Fruit fly (Drosophila melanogaster) whole organism, embryonic: ENCODE measurements around the gene CheB38b.

Source experiments
- Atf6 ChIP-seq: fragments of 200-800 bp; sonication (Bioruptor generic); IDR thresholded peaks from 2 replicates; pipeline ENCODE4 v1.3.6; 2022; ENCODE audit warnings: missing biosample characterization, missing genetic modification characterization
- Awh ChIP-seq: fragments of 200-800 bp; sonication (Bioruptor generic); IDR thresholded peaks from 2 replicates; pipeline ENCODE4, ENCODE4 v1.3.6; 2022; ENCODE audit warnings: missing biosample characterization, missing genetic modification characterization
- CG10543 ChIP-seq: fragments of 200-800 bp; sonication (Bioruptor generic); optimal IDR thresholded peaks from 3 replicates; lab custom pipeline; 2017; ENCODE audit warnings: missing biosample characterization, mild to moderate bottlenecking, missing genetic modification characterization, moderate library complexity
- CG14050 ChIP-seq: fragments of 200-800 bp; sonication (Bioruptor generic); IDR thresholded peaks from 3 replicates; pipeline ENCODE4 v1.3.6; 2022; ENCODE audit warnings: missing biosample characterization, missing genetic modification characterization
- CG1602 ChIP-seq: fragments of 200-800 bp; sonication (Bioruptor generic); optimal IDR thresholded peaks from 3 replicates; lab custom pipeline; 2016; ENCODE audit warnings: missing biosample characterization, missing genetic modification characterization
- CG17361 ChIP-seq: fragments of 200-800 bp; sonication (Bioruptor generic); IDR thresholded peaks from 3 replicates; pipeline ENCODE4 v1.3.6; 2022; ENCODE audit warnings: missing biosample characterization, missing genetic modification characterization
- CG31224 ChIP-seq: fragments of 200-800 bp; sonication (Bioruptor generic); IDR thresholded peaks from 2 replicates; pipeline ENCODE4 v1.3.6; 2022; ENCODE audit warnings: missing biosample characterization, missing genetic modification characterization
- CG33557 ChIP-seq: fragments of 200-800 bp; sonication (Bioruptor generic); optimal IDR thresholded peaks from 2 replicates; lab custom pipeline; 2019; ENCODE audit warnings: missing biosample characterization, mild to moderate bottlenecking, missing genetic modification characterization, moderate library complexity
- CG34224 ChIP-seq: fragments of 200-800 bp; sonication (Bioruptor generic); IDR thresholded peaks from 3 replicates; pipeline ENCODE4 v1.3.6; 2022; ENCODE audit warnings: missing biosample characterization, missing genetic modification characterization; ENCODE audit not compliant: partially characterized antibody
- CG3995 ChIP-seq: fragments of 200-800 bp; sonication (Bioruptor generic); optimal IDR thresholded peaks from 3 replicates; lab custom pipeline; 2016; ENCODE audit warnings: missing biosample characterization, missing genetic modification characterization
- CG4707 ChIP-seq: fragments of 200-800 bp; sonication (Bioruptor generic); optimal IDR thresholded peaks from 2 replicates; lab custom pipeline; 2018; ENCODE audit warnings: missing biosample characterization, mild to moderate bottlenecking, missing genetic modification characterization, moderate library complexity
- CG4820 ChIP-seq: fragments of 200-800 bp; sonication (Bioruptor generic); optimal IDR thresholded peaks from 3 replicates; lab custom pipeline; 2016; ENCODE audit warnings: missing biosample characterization, missing genetic modification characterization
- CG7556 ChIP-seq: fragments of 200-800 bp; sonication (Bioruptor generic); optimal IDR thresholded peaks from 2 replicates; lab custom pipeline; 2017; ENCODE audit warnings: missing biosample characterization, mild to moderate bottlenecking, missing genetic modification characterization
- CG7839 ChIP-seq: fragments of 200-800 bp; sonication (Bioruptor generic); optimal IDR thresholded peaks from 3 replicates; lab custom pipeline; 2018; ENCODE audit warnings: missing biosample characterization, mild to moderate bottlenecking, missing genetic modification characterization, moderate library complexity
- CG8281 ChIP-seq: fragments of 200-800 bp; sonication (Bioruptor generic); optimal IDR thresholded peaks from 2 replicates; lab custom pipeline; 2018; ENCODE audit warnings: missing biosample characterization, mild to moderate bottlenecking, missing genetic modification characterization, moderate library complexity
- CG9817 ChIP-seq: fragments of 200-800 bp; sonication (Bioruptor generic); optimal IDR thresholded peaks from 2 replicates; lab custom pipeline; 2018; ENCODE audit warnings: missing biosample characterization, mild to moderate bottlenecking, missing genetic modification characterization, moderate library complexity
- Camta ChIP-seq: fragments of 200-800 bp; sonication (Bioruptor generic); optimal IDR thresholded peaks from 2 replicates; lab custom pipeline; 2016; ENCODE audit warnings: missing biosample characterization, missing genetic modification characterization
- CrebB ChIP-seq: fragments of 200-800 bp; sonication (Bioruptor generic); optimal IDR thresholded peaks from 3 replicates; lab custom pipeline; 2018; ENCODE audit warnings: missing biosample characterization, mild to moderate bottlenecking, missing genetic modification characterization
- Dll ChIP-seq: fragments of 200-800 bp; sonication (Bioruptor generic); IDR thresholded peaks from 4 replicates; pipeline ENCODE4 v1.3.6; 2022; ENCODE audit warnings: missing biosample characterization, missing genetic modification characterization; ENCODE audit not compliant: partially characterized antibody
- E2f1 ChIP-seq: fragments of 200-800 bp; sonication (Bioruptor generic); IDR thresholded peaks from 2 replicates; pipeline ENCODE4 v1.3.6; 2022; ENCODE audit warnings: missing biosample characterization, missing genetic modification characterization
- H2.0 ChIP-seq: fragments of 200-800 bp; sonication (Bioruptor generic); IDR thresholded peaks from 2 replicates; pipeline ENCODE4 v1.3.6; 2022; ENCODE audit warnings: missing biosample characterization, missing genetic modification characterization
- Hmr ChIP-seq: fragments of 200-800 bp; sonication (Bioruptor generic); optimal IDR thresholded peaks from 3 replicates; lab custom pipeline; 2017; ENCODE audit warnings: mild to moderate bottlenecking, missing biosample characterization, missing genetic modification reagents, missing genetic modification characterization
- Hmx ChIP-seq: fragments of 200-800 bp; sonication (Bioruptor generic); optimal IDR thresholded peaks from 2 replicates; lab custom pipeline; 2016; ENCODE audit warnings: missing biosample characterization, missing genetic modification characterization
- Mes4 ChIP-seq: fragments of 200-800 bp; sonication (Bioruptor generic); optimal IDR thresholded peaks from 2 replicates; lab custom pipeline; 2016; ENCODE audit warnings: missing biosample characterization, missing genetic modification characterization
- NC2β ChIP-seq: fragments of 200-800 bp; sonication (Bioruptor generic); optimal IDR thresholded peaks from 2 replicates; lab custom pipeline; 2016; ENCODE audit warnings: missing biosample characterization, missing genetic modification characterization
- Nf-YC ChIP-seq: fragments of 200-800 bp; optimal IDR thresholded peaks from 3 replicates; lab custom pipeline; 2019; ENCODE audit warnings: missing biosample characterization, mild to moderate bottlenecking, missing genetic modification characterization, moderate library complexity
- Spps ChIP-seq: fragments of 200-800 bp; sonication (Bioruptor generic); optimal IDR thresholded peaks from 2 replicates; lab custom pipeline; 2018; ENCODE audit warnings: missing biosample characterization, mild to moderate bottlenecking, missing genetic modification characterization
- Taf1 ChIP-seq: fragments of 200-800 bp; sonication (Bioruptor generic); IDR thresholded peaks from 2 replicates; pipeline ENCODE4 v1.3.6; 2022; ENCODE audit warnings: missing biosample characterization, missing genetic modification characterization
- aop ChIP-seq: fragments of 200-800 bp; sonication (Bioruptor generic); IDR thresholded peaks from 2 replicates; pipeline ENCODE4 v1.3.6; 2022; ENCODE audit warnings: missing biosample characterization, missing genetic modification characterization
- cato ChIP-seq: fragments of 200-800 bp; sonication (Bioruptor generic); optimal IDR thresholded peaks from 2 replicates; lab custom pipeline; 2016; ENCODE audit warnings: missing biosample characterization, missing genetic modification characterization, borderline replicate concordance
- cg ChIP-seq: fragments of 200-800 bp; sonication (Bioruptor generic); optimal IDR thresholded peaks from 3 replicates; lab custom pipeline; 2019; ENCODE audit warnings: missing biosample characterization, mild to moderate bottlenecking, missing genetic modification characterization, moderate library complexity
- cwo ChIP-seq: fragments of 200-800 bp; sonication (Bioruptor generic); optimal IDR thresholded peaks from 3 replicates; lab custom pipeline; 2017; ENCODE audit warnings: missing biosample characterization, missing genetic modification characterization, mild to moderate bottlenecking, moderate library complexity, missing genetic modification reagents
- dimm ChIP-seq: fragments of 200-800 bp; sonication (Bioruptor generic); IDR thresholded peaks from 2 replicates; pipeline ENCODE4 v1.3.6; 2022; ENCODE audit warnings: missing biosample characterization, missing genetic modification characterization
- esg ChIP-seq: fragments of 200-800 bp; sonication (Bioruptor generic); conservative IDR thresholded peaks from 2 replicates; pipeline ENCODE4 v1.3.6; 2022; ENCODE audit warnings: missing biosample characterization, missing genetic modification characterization
- eve ChIP-seq, 2 experiments: fragments of >200 bp; optimal IDR thresholded peaks; 2 replicates each; lab custom pipeline; 2017; ENCODE audit warnings: missing biosample characterization in 2 of 2, missing genetic modification characterization in 2 of 2
- lmd ChIP-seq: fragments of 200-800 bp; sonication (Bioruptor generic); IDR thresholded peaks from 2 replicates; pipeline ENCODE4 v1.3.6; 2022; ENCODE audit warnings: missing biosample characterization, missing genetic modification characterization
- mam ChIP-seq: fragments of 200-800 bp; sonication (Bioruptor generic); optimal IDR thresholded peaks from 3 replicates; lab custom pipeline; 2016; ENCODE audit warnings: missing biosample characterization, missing genetic modification characterization
- mld ChIP-seq: fragments of 200-800 bp; sonication (Bioruptor generic); IDR thresholded peaks from 3 replicates; pipeline ENCODE4 v1.3.6; 2022; ENCODE audit warnings: missing biosample characterization, missing genetic modification characterization; ENCODE audit not compliant: partially characterized antibody
- pan ChIP-seq, 4 experiments: fragments of >200 bp in 3 of 4; fragments of 200-800 bp in 1 of 4; sonication (Bioruptor generic) in 1 of 4; optimal IDR thresholded peaks in 3 of 4; IDR thresholded peaks in 1 of 4; 2 replicates each; pipeline versions ENCODE4 v1.3.6 to Lab custom; 2017 to 2022; ENCODE audit warnings: missing biosample characterization in 2 of 4, missing genetic modification characterization in 2 of 4, mixed read lengths in 1 of 4
- pb ChIP-seq: fragments of 200-800 bp; sonication (Bioruptor generic); optimal IDR thresholded peaks from 3 replicates; lab custom pipeline; 2016; ENCODE audit warnings: missing biosample characterization, missing genetic modification characterization
- pita ChIP-seq: fragments of 200-800 bp; sonication (Bioruptor generic); optimal IDR thresholded peaks from 2 replicates; lab custom pipeline; 2017; ENCODE audit warnings: missing biosample characterization, mild to moderate bottlenecking, missing genetic modification characterization
- salm ChIP-seq: fragments of 200-800 bp; sonication (Bioruptor generic); optimal IDR thresholded peaks from 2 replicates; lab custom pipeline; 2018; ENCODE audit warnings: missing biosample characterization, mild to moderate bottlenecking, missing genetic modification characterization
- sd ChIP-seq: fragments of 200-800 bp; sonication (Bioruptor generic); optimal IDR thresholded peaks from 3 replicates; lab custom pipeline; 2018; ENCODE audit warnings: missing biosample characterization, mild to moderate bottlenecking, missing genetic modification characterization, moderate library complexity
- sens ChIP-seq: fragments of 200-800 bp; sonication (Bioruptor generic); peaks from one replicate; lab custom pipeline; 2016; ENCODE audit warnings: missing biosample characterization, missing genetic modification characterization
- seq ChIP-seq: fragments of 200-800 bp; sonication (Bioruptor generic); IDR thresholded peaks from 2 replicates; pipeline ENCODE4 v1.3.6; 2022; ENCODE audit warnings: missing biosample characterization, missing genetic modification characterization
- sim ChIP-seq: fragments of 200-800 bp; sonication (Bioruptor generic); IDR thresholded peaks from 2 replicates; pipeline ENCODE4 v1.3.6; 2022; ENCODE audit warnings: missing biosample characterization, missing genetic modification characterization
- slbo ChIP-seq: fragments of 200-800 bp; sonication (Bioruptor generic); IDR thresholded peaks from 2 replicates; pipeline ENCODE4 v1.3.6; 2022; ENCODE audit warnings: missing biosample characterization, missing genetic modification characterization
- trh ChIP-seq: fragments of 200-800 bp; sonication (Bioruptor generic); optimal IDR thresholded peaks from 2 replicates; lab custom pipeline; 2016; ENCODE audit warnings: missing biosample characterization, missing genetic modification characterization

CheB38b gene

dm6 chr2L:20799991-20800897 is 16.8 kb downstream of the CheB38b start (continued):
- TF ChIP-seq eve (GFP tag; optimal IDR thresholded peaks at IDR 0.05; lab: Kevin White, UChicago) (peak in 1 of 2 experiments; percentile 8), sd (tag; lab: Kevin White, UChicago) (peak; percentile 35), sens (peak; percentile 93), slbo (GFP tag; lab: Robert Waterston, UW) (peak; percentile 89), seq (GFP tag; lab: Robert Waterston, UW) (peak; percentile 60; the same call in 1 of the 2 replicates), pb (GFP tag; lab: Kevin White, UChicago) (peak; percentile 60), pita (GFP tag; lab: Kevin White, UChicago) (no peak), Mes4 (GFP tag; lab: Kevin White, UChicago) (peak; percentile 39), esg (GFP tag; lab: Robert Waterston, UW) (peak; percentile 73), H2.0 (GFP tag; lab: Robert Waterston, UW) (peak; percentile 74), Hmr (peak; percentile 92), aop (no peak), CG7839 (tag; lab: Kevin White, UChicago) (peak; percentile 85), Spps (tag; lab: Kevin White, UChicago) (no peak), lmd (GFP tag; lab: Robert Waterston, UW) (peak; percentile 79), Awh (peak; percentile 59; the same call in 1 of the 2 replicates), CG8281 (tag; lab: Kevin White, UChicago) (no peak), CG34224 (peak; percentile 8; the same call in 1 of the 3 replicates), salm (no peak), CG7556 (peak; percentile 86), CG10543 (peak; percentile 69), mam (peak; percentile 89), CG31224 (GFP tag; lab: Robert Waterston, UW) (peak; percentile 97), dimm (GFP tag; lab: Robert Waterston, UW) (no peak), Taf1 (peak; percentile 78), Camta (GFP tag; lab: Kevin White, UChicago) (peak; percentile 62), cg (peak; percentile 44), CG4707 (GFP tag; lab: Kevin White, UChicago) (peak; percentile 13), pan (optimal IDR thresholded peaks at IDR 0.05; lab: Kevin White, UChicago) (no peak), pan (GFP tag; optimal IDR thresholded peaks at IDR 0.05 in 1 of 2, IDR thresholded peaks at IDR 0.05 in 1 of 2) (peak in 1 of 2 experiments; percentile 77), trh (GFP tag; lab: Kevin White, UChicago) (no peak), CG3995 (GFP tag; lab: Kevin White, UChicago) (peak; percentile 3), CG4820 (GFP tag; lab: Kevin White, UChicago) (peak; percentile 44), NC2β (GFP tag; lab: Kevin White, UChicago) (peak; percentile 63), CrebB (tag; lab: Kevin White, UChicago) (peak; percentile 77), cato (GFP tag; lab: Kevin White, UChicago) (no peak), CG33557 (GFP tag; lab: Kevin White, UChicago) (no peak), CG17361 (GFP tag; lab: Robert Waterston, UW) (peak; percentile 60; the same call in 2 of the 3 replicates), Dll (GFP tag; lab: Robert Waterston, UW) (no peak), Atf6 (peak; percentile 83), CG9817 (tag; lab: Kevin White, UChicago) (peak; percentile 81), sim (no peak; the same call in 1 of the 2 replicates), CG1602 (GFP tag; lab: Kevin White, UChicago) (peak; percentile 61), CG14050 (GFP tag; lab: Robert Waterston, UW) (peak; percentile 63), mld (GFP tag; lab: Robert Waterston, UW) (no peak), E2f1 (GFP tag; lab: Robert Waterston, UW) (peak; percentile 65), cwo (GFP tag; lab: Kevin White, UChicago) (peak; percentile 83), Hmx (GFP tag; lab: Kevin White, UChicago) (no peak), Nf-YC (tag; lab: Kevin White, UChicago) (peak; percentile 33)
